Worm (Caenorhabditis elegans) whole organism, L1 larva: ENCODE data around the gene R107.9.
A peak's percentile ranks its signal among the peaks of the same experiment; 100 is the strongest.

Experiments
- alr-1 ChIP-seq: fragments of 200-800 bp; sonication (Bioruptor generic); optimal IDR thresholded peaks from 2 replicates; lab custom pipeline; 2018; ENCODE audit warnings: borderline replicate concordance, mild to moderate bottlenecking, missing genetic modification characterization, missing compliant biosample characterization
- blmp-1 ChIP-seq: fragments of 150-350 bp; optimal IDR thresholded peaks from 2 replicates; lab custom pipeline; 2014; ENCODE audit warnings: missing biosample characterization, missing genetic modification characterization
- fkh-10 ChIP-seq: sonication (generic microtip); optimal IDR thresholded peaks from 2 replicates; lab custom pipeline; 2017; ENCODE audit warnings: missing biosample characterization, missing genetic modification reagents, missing genetic modification characterization
- jun-1 ChIP-seq: fragments of 150-350 bp; optimal IDR thresholded peaks from 2 replicates; lab custom pipeline; 2014; ENCODE audit warnings: missing biosample characterization, missing genetic modification reagents, missing genetic modification characterization
- lin-35 ChIP-seq, 2 experiments: fragments of 150-350 bp; optimal IDR thresholded peaks; 2 replicates each; lab custom pipeline; 2014; ENCODE audit warnings: missing biosample characterization in 2 of 2, missing genetic modification characterization in 2 of 2, missing genetic modification reagents in 2 of 2
- lin-39 ChIP-seq: fragments of 150-350 bp; optimal IDR thresholded peaks from 2 replicates; lab custom pipeline; 2014; ENCODE audit warnings: missing biosample characterization, missing genetic modification reagents, missing genetic modification characterization
- mep-1 ChIP-seq: fragments of 150-350 bp; optimal IDR thresholded peaks from 2 replicates; lab custom pipeline; 2014; ENCODE audit warnings: missing biosample characterization, missing genetic modification characterization
- nhr-11 ChIP-seq: fragments of 150-350 bp; optimal IDR thresholded peaks from 2 replicates; lab custom pipeline; 2014; ENCODE audit warnings: missing biosample characterization, missing genetic modification characterization
- nhr-237 ChIP-seq: fragments of 150-350 bp; optimal IDR thresholded peaks from 2 replicates; lab custom pipeline; 2014; ENCODE audit warnings: missing biosample characterization, missing genetic modification characterization
- ztf-11 ChIP-seq, 2 experiments: sonication (generic microtip); optimal IDR thresholded peaks; 2 replicates each; lab custom pipeline; 2016 to 2017; ENCODE audit warnings: missing genetic modification characterization in 2 of 2, missing biosample characterization in 1 of 2, missing compliant biosample characterization in 1 of 2

DNA sequence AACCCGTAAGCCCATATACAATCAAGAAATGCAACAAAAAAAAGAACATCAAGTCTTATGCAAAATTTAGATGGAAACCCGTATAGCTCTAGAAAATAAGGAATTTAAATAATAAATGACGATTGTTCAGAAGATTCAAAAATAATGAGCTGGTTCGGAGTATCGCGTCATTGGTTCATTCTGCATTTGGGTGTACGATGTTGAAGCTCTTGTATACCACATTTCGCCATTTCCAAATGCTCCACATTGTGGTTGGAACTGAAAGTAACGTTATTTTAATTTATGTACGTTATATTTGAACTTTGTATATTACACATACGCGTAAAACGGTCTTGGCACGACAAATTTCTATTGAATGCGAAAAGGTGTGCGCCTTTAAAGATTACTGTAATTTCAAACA is 22.5 kb downstream of the R107.9 start:
- TF ChIP-seq nhr-11 (tag; lab: Kevin White, UChicago) = no peak
- TF ChIP-seq ztf-11 (tag; optimal IDR thresholded peaks at IDR 0.05; lab: Kevin White, UChicago) = no peak
- no peak for TF ChIP-seq lin-39
- no peak for TF ChIP-seq alr-1 (tag; lab: Kevin White, UChicago)
- TF ChIP-seq blmp-1 (tag; lab: Kevin White, UChicago) = no peak
- TF ChIP-seq jun-1 (tag; lab: Kevin White, UChicago) = no peak
- no peak for TF ChIP-seq nhr-237 (tag; lab: Kevin White, UChicago)
- peak; percentile 27 for TF ChIP-seq mep-1 (tag; lab: Kevin White, UChicago)
- no peak for TF ChIP-seq lin-35 (GFP tag; optimal IDR thresholded peaks at IDR 0.05; lab: Kevin White, UChicago)
- no peak for TF ChIP-seq fkh-10
